Worm (Caenorhabditis elegans) whole organism, late embryonic: ENCODE measurements around the gene cdr-7.

ENCODE experiments used
- ceh-2 ChIP-seq: sonication (generic microtip); optimal IDR thresholded peaks from 2 replicates; lab custom pipeline; 2016; ENCODE audit warnings: missing genotype, missing genetic modification characterization, missing compliant biosample characterization
- fkh-10 ChIP-seq: fragments of 150-350 bp; optimal IDR thresholded peaks from 2 replicates; lab custom pipeline; 2014; ENCODE audit warnings: missing biosample characterization, missing genetic modification reagents, missing genetic modification characterization
- hlh-30 ChIP-seq: sonication (generic microtip); optimal IDR thresholded peaks from 2 replicates; lab custom pipeline; 2017; ENCODE audit warnings: antibody characterized with exemption, missing genetic modification characterization, missing compliant biosample characterization; ENCODE audit not compliant: insufficient read depth
- nfya-1 ChIP-seq: sonication (generic microtip); optimal IDR thresholded peaks from 2 replicates; lab custom pipeline; 2017; ENCODE audit warnings: missing genetic modification characterization, mild to moderate bottlenecking, missing compliant biosample characterization, antibody characterized with exemption, moderate library complexity
- nhr-11 ChIP-seq: fragments of 150-350 bp; optimal IDR thresholded peaks from 2 replicates; lab custom pipeline; 2014; ENCODE audit warnings: missing biosample characterization, missing genetic modification characterization
- pha-2 ChIP-seq: sonication (generic microtip); optimal IDR thresholded peaks from 2 replicates; lab custom pipeline; 2017; ENCODE audit warnings: mild to moderate bottlenecking, missing genetic modification characterization, missing compliant biosample characterization
- rnt-1 ChIP-seq: sonication (generic microtip); optimal IDR thresholded peaks from 2 replicates; lab custom pipeline; 2016; ENCODE audit warnings: missing genetic modification characterization, missing compliant biosample characterization
- sox-4 ChIP-seq: sonication (generic microtip); optimal IDR thresholded peaks from 2 replicates; lab custom pipeline; 2017; ENCODE audit warnings: mild to moderate bottlenecking, missing genetic modification characterization, inconsistent platforms, missing compliant biosample characterization
- syd-9 ChIP-seq: sonication (generic microtip); optimal IDR thresholded peaks from 2 replicates; lab custom pipeline; 2016; ENCODE audit warnings: mild to moderate bottlenecking, missing genetic modification characterization, moderate library complexity, missing compliant biosample characterization
- tbx-2 ChIP-seq: sonication (generic microtip); optimal IDR thresholded peaks from 2 replicates; lab custom pipeline; 2016; ENCODE audit warnings: missing genetic modification characterization, missing compliant biosample characterization

DNA sequence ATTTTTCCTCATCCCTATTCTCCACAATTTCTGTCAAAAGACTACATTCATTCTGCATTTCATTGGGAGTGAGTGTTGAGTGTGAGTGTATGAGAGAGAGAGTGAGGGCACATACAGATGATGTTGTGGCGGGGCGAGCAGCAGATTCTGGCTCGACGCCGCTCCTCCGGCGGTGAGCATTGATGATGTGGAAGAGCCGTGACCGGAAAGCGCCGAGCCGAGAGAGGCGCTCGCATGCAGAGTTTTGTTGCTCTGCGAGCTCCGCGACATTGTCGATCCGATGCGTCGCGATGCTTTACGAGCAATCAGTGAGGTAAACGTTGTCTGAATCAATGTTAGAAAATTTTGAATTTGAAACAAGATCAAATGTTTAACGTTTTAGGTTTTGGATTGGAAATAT is 43.8 kb upstream of the cdr-7 start:
- TF ChIP-seq nhr-11 (tag; lab: Kevin White, UChicago), result no peak
- TF ChIP-seq fkh-10 (GFP tag; lab: Kevin White, UChicago), result no peak
- TF ChIP-seq pha-2 (tag; lab: Kevin White, UChicago), result no peak
- no peak for TF ChIP-seq rnt-1 (tag; lab: Kevin White, UChicago)
- no peak for TF ChIP-seq sox-4
- no peak for TF ChIP-seq ceh-2 (tag; lab: Kevin White, UChicago)
- no peak for TF ChIP-seq tbx-2
- no peak for TF ChIP-seq syd-9
- no peak for TF ChIP-seq hlh-30 (tag; lab: Kevin White, UChicago)
- TF ChIP-seq nfya-1 (tag; lab: Kevin White, UChicago), result no peak
